Worm (Caenorhabditis elegans): ENCODE results near the gene srv-27.
"Not testable (repeated sequence)": the region's sequence is repeated elsewhere in the genome, so short reads cannot be mapped to it uniquely, and the experiment has no call there.

DNA sequence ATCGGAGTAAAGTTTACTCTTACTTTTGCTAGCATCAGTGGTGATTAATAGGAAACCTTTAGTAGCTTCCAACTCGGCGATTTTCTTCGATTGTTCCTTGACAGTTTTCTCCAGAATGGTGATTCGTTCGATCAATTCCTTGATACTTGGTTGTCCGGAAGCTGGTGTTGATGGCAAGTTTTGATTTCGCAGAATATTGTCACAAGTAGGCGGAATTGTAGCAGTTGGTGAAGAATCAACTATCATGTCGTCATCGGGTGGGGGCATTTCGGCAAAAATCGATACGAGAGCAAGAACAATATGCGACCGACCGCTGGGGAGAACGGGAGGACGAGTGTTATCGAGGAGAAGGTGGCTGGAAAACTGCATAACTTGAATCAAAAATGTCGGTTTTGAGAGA, 49.1 kb upstream of the srv-27 start, which contains the start of gene Y73B6BL.289:
- TF ChIP-seq ztf-29, ztf-23 (GFP tag; IDR thresholded peaks at IDR 0.05): not testable (repeated sequence)

Measured in whole organism, midembryonic.